Fruit fly (Drosophila melanogaster) whole organism, prepupa: Measurements from ENCODE around the gene lds.

Experiments
- Blimp-1 ChIP-seq: fragments of 200-800 bp; sonication (Bioruptor generic); optimal IDR thresholded peaks from 3 replicates; lab custom pipeline; 2017; ENCODE audit warnings: missing biosample characterization, missing genetic modification characterization, mild to moderate bottlenecking, moderate library complexity, missing genetic modification reagents
- CG10631 ChIP-seq: fragments of 200-800 bp; sonication (Bioruptor generic); optimal IDR thresholded peaks from 2 replicates; lab custom pipeline; 2016; ENCODE audit warnings: missing biosample characterization, missing genetic modification characterization
- CG10669 ChIP-seq: fragments of 200-800 bp; sonication (Bioruptor generic); optimal IDR thresholded peaks from 3 replicates; lab custom pipeline; 2018; ENCODE audit warnings: missing biosample characterization, mild to moderate bottlenecking, missing genetic modification characterization, moderate library complexity
- CG11294 ChIP-seq: fragments of 200-800 bp; sonication (Bioruptor generic); IDR thresholded peaks from 2 replicates; pipeline ENCODE4 v1.3.6; 2022; ENCODE audit warnings: missing biosample characterization, missing genetic modification characterization
- CG11902 ChIP-seq: fragments of 200-800 bp; sonication (Bioruptor generic); optimal IDR thresholded peaks from 3 replicates; lab custom pipeline; 2016; ENCODE audit warnings: missing biosample characterization, missing genetic modification characterization
- CG15336 ChIP-seq: fragments of 200-800 bp; sonication (Bioruptor generic); IDR thresholded peaks from 2 replicates; pipeline ENCODE4 v1.3.6; 2022; ENCODE audit warnings: missing biosample characterization, missing genetic modification characterization
- CG16779 ChIP-seq: fragments of 200-800 bp; sonication (Bioruptor generic); optimal IDR thresholded peaks from 3 replicates; lab custom pipeline; 2017; ENCODE audit warnings: missing biosample characterization, mild to moderate bottlenecking, missing genetic modification characterization
- CG3032 ChIP-seq: fragments of 200-800 bp; optimal IDR thresholded peaks from 2 replicates; lab custom pipeline; 2019; ENCODE audit warnings: missing biosample characterization, mild to moderate bottlenecking, missing genetic modification characterization, moderate library complexity
- CG31627 ChIP-seq: fragments of 200-800 bp; sonication (Bioruptor generic); optimal IDR thresholded peaks from 3 replicates; lab custom pipeline; 2016; ENCODE audit warnings: missing biosample characterization, missing genetic modification characterization
- CG32006 ChIP-seq: fragments of 200-800 bp; sonication (Bioruptor generic); optimal IDR thresholded peaks from 3 replicates; lab custom pipeline; 2017; ENCODE audit warnings: missing biosample characterization, mild to moderate bottlenecking, missing genetic modification characterization
- CG34406 ChIP-seq: fragments of 200-800 bp; sonication (Bioruptor generic); optimal IDR thresholded peaks from 3 replicates; lab custom pipeline; 2016; ENCODE audit warnings: missing biosample characterization, missing genetic modification characterization
- CG3919 ChIP-seq: fragments of 200-800 bp; sonication (Bioruptor generic); optimal IDR thresholded peaks from 3 replicates; lab custom pipeline; 2016; ENCODE audit warnings: missing biosample characterization, missing genetic modification characterization
- CG6163 ChIP-seq: fragments of 200-800 bp; sonication (Bioruptor generic); IDR thresholded peaks from 3 replicates; pipeline ENCODE4 v1.3.6; 2022; ENCODE audit warnings: missing biosample characterization, missing genetic modification characterization
- CG6276 ChIP-seq: fragments of 200-800 bp; sonication (Bioruptor generic); optimal IDR thresholded peaks from 2 replicates; lab custom pipeline; 2017; ENCODE audit warnings: missing biosample characterization, mild to moderate bottlenecking, missing genetic modification characterization
- CG6792 ChIP-seq: fragments of 200-800 bp; sonication (Bioruptor generic); optimal IDR thresholded peaks from 3 replicates; lab custom pipeline; 2016; ENCODE audit warnings: missing biosample characterization, missing genetic modification characterization
- CG6808 ChIP-seq: fragments of 200-800 bp; sonication (Bioruptor generic); optimal IDR thresholded peaks from 3 replicates; lab custom pipeline; 2017; ENCODE audit warnings: missing biosample characterization, missing genetic modification characterization, mild to moderate bottlenecking, moderate library complexity, missing genetic modification reagents
- CG6854 ChIP-seq: fragments of 200-800 bp; sonication (Bioruptor generic); optimal IDR thresholded peaks from 2 replicates; lab custom pipeline; 2017; ENCODE audit warnings: missing biosample characterization, mild to moderate bottlenecking, missing genetic modification characterization
- CG7368 ChIP-seq: fragments of 200-800 bp; sonication (Bioruptor generic); optimal IDR thresholded peaks from 3 replicates; lab custom pipeline; 2016; ENCODE audit warnings: missing biosample characterization, missing genetic modification characterization
- CG8119 ChIP-seq: fragments of 200-800 bp; sonication (Bioruptor generic); IDR thresholded peaks from 3 replicates; pipeline ENCODE4 v1.3.6; 2022; ENCODE audit warnings: missing biosample characterization, missing genetic modification characterization
- CG8319 ChIP-seq: fragments of 200-800 bp; sonication (Bioruptor generic); optimal IDR thresholded peaks from 3 replicates; lab custom pipeline; 2016; ENCODE audit warnings: missing biosample characterization, missing genetic modification characterization
- CG9139 ChIP-seq: fragments of 200-800 bp; sonication (Bioruptor generic); optimal IDR thresholded peaks from 3 replicates; lab custom pipeline; 2017; ENCODE audit warnings: missing biosample characterization, mild to moderate bottlenecking, missing genetic modification characterization
- Eip75B ChIP-seq: fragments of 200-800 bp; sonication (Bioruptor generic); optimal IDR thresholded peaks from 3 replicates; lab custom pipeline; 2016; ENCODE audit warnings: missing biosample characterization, missing genetic modification characterization
- Eip78C ChIP-seq: fragments of 200-800 bp; sonication (Bioruptor generic); peaks from one replicate; lab custom pipeline; 2016; ENCODE audit warnings: missing biosample characterization, missing genetic modification characterization
- Ets96B ChIP-seq: fragments of 200-800 bp; optimal IDR thresholded peaks from 2 replicates; lab custom pipeline; 2019; ENCODE audit warnings: missing biosample characterization, mild to moderate bottlenecking, missing genetic modification characterization, moderate library complexity
- Hr38 ChIP-seq: sonication (Bioruptor generic); optimal IDR thresholded peaks from 2 replicates; lab custom pipeline; 2016; ENCODE audit warnings: missing biosample characterization, missing genetic modification characterization
- Hr39 ChIP-seq: fragments of 200-800 bp; sonication (Bioruptor generic); optimal IDR thresholded peaks from 2 replicates; lab custom pipeline; 2016; ENCODE audit warnings: missing biosample characterization, missing genetic modification characterization
- Lpt ChIP-seq: fragments of 200-800 bp; sonication (Bioruptor generic); optimal IDR thresholded peaks from 3 replicates; lab custom pipeline; 2016; ENCODE audit warnings: missing biosample characterization, missing genetic modification characterization
- Met ChIP-seq: fragments of 200-800 bp; sonication (Bioruptor generic); optimal IDR thresholded peaks from 3 replicates; lab custom pipeline; 2016; ENCODE audit warnings: missing biosample characterization, missing genetic modification characterization
- Smox ChIP-seq: fragments of 200-800 bp; sonication (Bioruptor generic); optimal IDR thresholded peaks from 3 replicates; lab custom pipeline; 2016; ENCODE audit warnings: missing biosample characterization, missing genetic modification characterization
- Sox102F ChIP-seq: fragments of 200-800 bp; sonication (Bioruptor generic); optimal IDR thresholded peaks from 2 replicates; lab custom pipeline; 2016; ENCODE audit warnings: missing biosample characterization, mild to moderate bottlenecking, missing genetic modification characterization
- Sox15 ChIP-seq: fragments of 200-800 bp; sonication (Bioruptor generic); optimal IDR thresholded peaks from 3 replicates; lab custom pipeline; 2016; ENCODE audit warnings: missing biosample characterization, missing genetic modification characterization
- achi ChIP-seq: fragments of 200-800 bp; sonication (Bioruptor generic); optimal IDR thresholded peaks from 3 replicates; lab custom pipeline; 2016; ENCODE audit warnings: missing biosample characterization, missing genetic modification characterization
- acj6 ChIP-seq: fragments of 200-800 bp; sonication (Bioruptor generic); optimal IDR thresholded peaks from 3 replicates; lab custom pipeline; 2016; ENCODE audit warnings: missing biosample characterization, missing genetic modification characterization
- dac ChIP-seq: fragments of 200-800 bp; sonication (Bioruptor generic); optimal IDR thresholded peaks from 2 replicates; lab custom pipeline; 2017; ENCODE audit warnings: missing biosample characterization, mild to moderate bottlenecking, missing genetic modification characterization
- dsx ChIP-seq: fragments of 200-800 bp; optimal IDR thresholded peaks from 3 replicates; lab custom pipeline; 2019; ENCODE audit warnings: missing biosample characterization, mild to moderate bottlenecking, missing genetic modification characterization, moderate library complexity; ENCODE audit not compliant: poor library complexity, severe bottlenecking
- eg ChIP-seq: fragments of 200-800 bp; sonication (Bioruptor generic); IDR thresholded peaks from 3 replicates; pipeline ENCODE4 v1.3.6; 2022; ENCODE audit warnings: missing biosample characterization, missing genetic modification characterization
- esn ChIP-seq: fragments of 200-800 bp; sonication (Bioruptor generic); optimal IDR thresholded peaks from 2 replicates; lab custom pipeline; 2016; ENCODE audit warnings: missing biosample characterization, mild to moderate bottlenecking, missing genetic modification characterization, moderate library complexity
- fd59A ChIP-seq: fragments of 200-800 bp; sonication (Bioruptor generic); optimal IDR thresholded peaks from 2 replicates; lab custom pipeline; 2017; ENCODE audit warnings: missing biosample characterization, mild to moderate bottlenecking, missing genetic modification characterization, missing genetic modification reagents
- fd85E ChIP-seq: fragments of 200-800 bp; sonication (Bioruptor generic); optimal IDR thresholded peaks from 3 replicates; lab custom pipeline; 2016; ENCODE audit warnings: missing biosample characterization, missing genetic modification characterization
- fkh ChIP-seq: fragments of 200-800 bp; sonication (Bioruptor generic); optimal IDR thresholded peaks from 3 replicates; lab custom pipeline; 2017; ENCODE audit warnings: missing biosample characterization, mild to moderate bottlenecking, missing genetic modification characterization, moderate library complexity
- lz ChIP-seq: fragments of 200-800 bp; sonication (Bioruptor generic); optimal IDR thresholded peaks from 3 replicates; lab custom pipeline; 2016; ENCODE audit warnings: missing biosample characterization, missing genetic modification characterization
- net ChIP-seq: fragments of 200-800 bp; sonication (Bioruptor generic); optimal IDR thresholded peaks from 3 replicates; lab custom pipeline; 2016; ENCODE audit warnings: missing biosample characterization, missing genetic modification characterization
- pdm3 ChIP-seq: fragments of 200-800 bp; sonication (Bioruptor generic); optimal IDR thresholded peaks from 3 replicates; lab custom pipeline; 2016; ENCODE audit warnings: missing biosample characterization, missing genetic modification characterization
- spab ChIP-seq: fragments of 200-800 bp; sonication (Bioruptor generic); optimal IDR thresholded peaks from 2 replicates; lab custom pipeline; 2017; ENCODE audit warnings: missing biosample characterization, mild to moderate bottlenecking, missing genetic modification characterization, missing genetic modification reagents
- ss ChIP-seq, 2 experiments: fragments of 200-800 bp; sonication (Bioruptor generic); optimal IDR thresholded peaks; 2 replicates in 1 of 2; 3 replicates in 1 of 2; lab custom pipeline; 2017 to 2018; ENCODE audit warnings: mild to moderate bottlenecking in 2 of 2, missing biosample characterization in 2 of 2, missing genetic modification characterization in 2 of 2, moderate library complexity in 1 of 2
- svp ChIP-seq: fragments of 200-800 bp; sonication (Bioruptor generic); peaks from one replicate; lab custom pipeline; 2016; ENCODE audit warnings: missing biosample characterization, missing genetic modification characterization
- topi ChIP-seq: fragments of 200-800 bp; sonication (Bioruptor generic); optimal IDR thresholded peaks from 3 replicates; lab custom pipeline; 2016; ENCODE audit warnings: missing biosample characterization, missing genetic modification characterization
- vri ChIP-seq: fragments of 200-800 bp; sonication (Bioruptor generic); optimal IDR thresholded peaks from 3 replicates; lab custom pipeline; 2016; ENCODE audit warnings: missing biosample characterization, mild to moderate bottlenecking, missing genetic modification characterization

Gene lds

DNA sequence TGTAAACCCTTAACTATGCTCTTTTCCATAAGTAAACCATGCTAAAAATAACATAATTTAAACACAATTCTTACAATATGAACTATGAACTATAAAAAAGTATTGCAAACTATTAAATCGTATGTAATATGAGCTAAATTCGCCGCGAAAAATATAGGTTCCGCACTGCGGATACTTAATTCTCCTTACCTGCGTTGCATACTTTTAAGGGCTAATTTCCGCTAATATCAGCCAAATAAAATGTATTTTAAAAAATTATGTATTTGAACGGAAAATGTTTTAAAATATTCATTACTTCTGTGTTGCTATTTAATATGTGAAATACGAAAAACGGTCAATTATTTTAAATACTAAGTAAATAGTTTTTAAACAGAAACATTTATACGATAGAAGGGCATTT, 47.1 kb downstream of the lds start, which contains the start of gene dsx (continued):
- TF ChIP-seq CG10631 (GFP tag; lab: Kevin White, UChicago) (peak; percentile 30), ss (GFP tag; optimal IDR thresholded peaks at IDR 0.05; lab: Kevin White, UChicago) (no peak), achi (GFP tag; lab: Kevin White, UChicago) (no peak), pdm3 (GFP tag; lab: Kevin White, UChicago) (peak; percentile 29), svp (GFP tag; lab: Kevin White, UChicago) (no peak), vri (GFP tag; lab: Kevin White, UChicago) (no peak), Sox15 (GFP tag; lab: Kevin White, UChicago) (no peak), CG3032 (no peak), CG31627 (GFP tag; lab: Kevin White, UChicago) (peak; percentile 49), topi (GFP tag; lab: Kevin White, UChicago) (peak; percentile 5), CG34406 (GFP tag; lab: Kevin White, UChicago) (no peak), CG3919 (no peak), Blimp-1 (GFP tag; lab: Kevin White, UChicago) (no peak)
- TF ChIP-seq, all 60 proteins: peak for 19

- TF ChIP-seq dac (GFP tag; lab: Kevin White, UChicago) (no peak), ss (GFP tag; optimal IDR thresholded peaks at IDR 0.05; lab: Kevin White, UChicago) (peak; percentile 51 to 81), CG3919 (peak; percentile 20), pdm3 (GFP tag; lab: Kevin White, UChicago) (no peak), Ets96B (tag; lab: Kevin White, UChicago) (no peak), CG11902 (no peak), Lpt (GFP tag; lab: Kevin White, UChicago) (peak; percentile 51), fkh (GFP tag; lab: Kevin White, UChicago) (no peak), Eip78C (no peak), CG16779 (tag; lab: Kevin White, UChicago) (peak; percentile 46), dsx (GFP tag; lab: Kevin White, UChicago) (peak; percentile 100), CG6792 (GFP tag; lab: Kevin White, UChicago) (no peak), fd85E (no peak), Sox15 (GFP tag; lab: Kevin White, UChicago) (no peak), Met (GFP tag; lab: Kevin White, UChicago) (no peak), esn (GFP tag; lab: Kevin White, UChicago) (no peak), acj6 (GFP tag; lab: Kevin White, UChicago) (no peak), Hr39 (GFP tag; lab: Kevin White, UChicago) (no peak), CG6276 (GFP tag; lab: Kevin White, UChicago) (no peak), Blimp-1 (GFP tag; lab: Kevin White, UChicago) (no peak), CG8319 (GFP tag; lab: Kevin White, UChicago) (no peak), spab (GFP tag; lab: Kevin White, UChicago) (no peak), CG34406 (GFP tag; lab: Kevin White, UChicago) (no peak), CG10669 (GFP tag; lab: Kevin White, UChicago) (no peak), CG8119 (GFP tag; lab: Robert Waterston, UW) (peak; percentile 71; the same call in 2 of the 3 replicates), Hr38 (no peak), CG6808 (GFP tag; lab: Kevin White, UChicago) (peak; percentile 28), CG11294 (no peak), Sox102F (GFP tag; lab: Kevin White, UChicago) (peak; percentile 24), CG6163 (GFP tag; lab: Robert Waterston, UW) (peak; percentile 49; the same call in 1 of the 3 replicates), achi (GFP tag; lab: Kevin White, UChicago) (no peak), CG7368 (GFP tag; lab: Kevin White, UChicago) (no peak), CG6854 (peak; percentile 83), fd59A (no peak), net (GFP tag; lab: Kevin White, UChicago) (no peak), Eip75B (GFP tag; lab: Kevin White, UChicago) (no peak), CG31627 (GFP tag; lab: Kevin White, UChicago) (no peak), eg (peak; percentile 75; the same call in 2 of the 3 replicates), lz (GFP tag; lab: Kevin White, UChicago) (no peak), CG10631 (GFP tag; lab: Kevin White, UChicago) (no peak), CG15336 (GFP tag; lab: Robert Waterston, UW) (peak; percentile 75), Smox (GFP tag; lab: Kevin White, UChicago) (no peak), CG9139 (peak; percentile 56), CG32006 (GFP tag; lab: Kevin White, UChicago) (no peak), CG3032 (no peak), topi (GFP tag; lab: Kevin White, UChicago) (no peak)
Measured at dm6 chr3R:7967801-7968200, 47.6 kb downstream of the lds start.
